Fruit fly (Drosophila melanogaster): Measurements from ENCODE around the gene SMC6.
A peak's percentile ranks its signal among the peaks of the same experiment; 100 is the strongest.

SMC6 gene

dm6 chr3R:24163556-24164022 is 29.6 kb downstream of the SMC6 start, which contains the start of gene Apc2 (continued):
- TF ChIP-seq salr (GFP tag; optimal IDR thresholded peaks at IDR 0.05) (peak in 1 of 2 experiments; percentile 30), Hr39 (GFP tag; optimal IDR thresholded peaks at IDR 0.05) (peak; percentile 61), achi (GFP tag; optimal IDR thresholded peaks at IDR 0.05) (peak; percentile 62), CG34406 (GFP tag; optimal IDR thresholded peaks at IDR 0.05) (peak; percentile 57), Gug (GFP tag; IDR thresholded peaks at IDR 0.05) (peak; percentile 45; the same call in 1 of the 2 replicates), acj6 (GFP tag; optimal IDR thresholded peaks at IDR 0.05) (peak; percentile 60), Blimp-1 (GFP tag; optimal IDR thresholded peaks at IDR 0.05) (no peak), vri (GFP tag; optimal IDR thresholded peaks at IDR 0.05) (peak; percentile 80), CG4318 (GFP tag; optimal IDR thresholded peaks at IDR 0.05) (no peak), fd59A (GFP tag; optimal IDR thresholded peaks at IDR 0.05) (no peak), CG11902 (GFP tag; optimal IDR thresholded peaks at IDR 0.05) (peak; percentile 32), Sox102F (GFP tag; optimal IDR thresholded peaks at IDR 0.05) (no peak), CG6792 (GFP tag; optimal IDR thresholded peaks at IDR 0.05) (peak; percentile 49), CG6163 (GFP tag; IDR thresholded peaks at IDR 0.05) (peak; percentile 71), OdsH (GFP tag; optimal IDR thresholded peaks at IDR 0.05) (peak; percentile 70), fd85E (GFP tag; optimal IDR thresholded peaks at IDR 0.05) (no peak), Smox (GFP tag; optimal IDR thresholded peaks at IDR 0.05) (no peak), Ets21C (GFP tag; optimal IDR thresholded peaks at IDR 0.05) (no peak), CG6854 (GFP tag; optimal IDR thresholded peaks at IDR 0.05) (no peak), Sox14 (GFP tag; optimal IDR thresholded peaks at IDR 0.05) (peak; percentile 70), Hr4 (GFP tag; optimal IDR thresholded peaks at IDR 0.05) (peak; percentile 74), CG10631 (GFP tag; optimal IDR thresholded peaks at IDR 0.05) (peak; percentile 69), Ets96B (tag; optimal IDR thresholded peaks at IDR 0.05) (peak; percentile 56), eg (GFP tag; IDR thresholded peaks at IDR 0.05) (peak; percentile 70), Hr38 (GFP tag; optimal IDR thresholded peaks at IDR 0.05) (no peak), CG11294 (GFP tag; IDR thresholded peaks at IDR 0.05) (no peak), dac (GFP tag; optimal IDR thresholded peaks at IDR 0.05) (no peak)

- TF ChIP-seq CG11294 (GFP tag; IDR thresholded peaks at IDR 0.05) = no peak
- no peak for TF ChIP-seq CG34406 (GFP tag; optimal IDR thresholded peaks at IDR 0.05)
- TF ChIP-seq CG9139 (GFP tag; optimal IDR thresholded peaks at IDR 0.05) = no peak
- no peak for TF ChIP-seq Hr38 (GFP tag; optimal IDR thresholded peaks at IDR 0.05)
- no peak for TF ChIP-seq lz (GFP tag; optimal IDR thresholded peaks at IDR 0.05)
- no peak for TF ChIP-seq CG8319 (GFP tag; optimal IDR thresholded peaks at IDR 0.05)
- TF ChIP-seq CG3919 (GFP tag; optimal IDR thresholded peaks at IDR 0.05) = no peak
- TF ChIP-seq fkh (GFP tag; optimal IDR thresholded peaks at IDR 0.05) = no peak
- TF ChIP-seq CG3032 (tag; optimal IDR thresholded peaks at IDR 0.05) = no peak
- TF ChIP-seq CG1621 (tag; optimal IDR thresholded peaks at IDR 0.05) = no peak
- TF ChIP-seq Lpt (GFP tag; optimal IDR thresholded peaks at IDR 0.05) = no peak
- TF ChIP-seq cyc (GFP tag; optimal IDR thresholded peaks at IDR 0.05) = no peak
- no peak for TF ChIP-seq CG16779 (tag; optimal IDR thresholded peaks at IDR 0.05)
Measured at dm6 chr3R:24162774-24163555, 30.3 kb downstream of the SMC6 start, which contains the start of gene mRpS24. Gene mRpS24 (minus strand): TSS chr3R:24163545.

DNA sequence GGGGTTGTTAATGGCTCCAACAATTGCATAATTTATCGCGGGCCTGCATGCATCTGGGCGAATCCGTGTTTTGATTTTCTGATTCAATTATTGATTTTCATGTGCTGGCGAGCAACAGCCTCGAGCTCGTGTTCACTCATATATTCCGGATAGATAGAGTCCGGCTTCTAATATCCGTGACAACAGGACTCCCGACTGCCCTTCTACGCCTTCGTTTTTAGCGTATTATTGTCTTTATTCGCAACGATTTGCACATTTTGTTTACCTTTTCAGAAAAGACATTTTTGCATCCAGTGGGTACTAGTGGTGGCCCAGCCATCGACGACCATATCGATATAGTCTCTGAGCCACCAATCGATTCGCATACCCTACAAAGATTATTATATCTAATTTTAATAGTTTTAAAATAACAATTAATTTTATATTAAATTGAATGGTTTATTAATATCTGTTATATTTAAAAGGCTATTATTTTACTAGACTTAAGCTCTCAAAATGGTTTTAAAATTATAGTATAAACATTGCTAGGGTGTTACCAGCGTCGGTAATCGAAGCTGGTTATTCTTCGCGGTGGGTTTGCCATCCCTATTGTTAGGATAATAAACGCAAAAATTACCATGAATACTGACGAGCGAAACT is 31.9 kb downstream of the SMC6 start, which contains the start of the genes Myo95E and TBC1d7:
Gene Myo95E, minus strand, starts transcription at position 326 of the 639 bp plus-strand sequence.
Gene TBC1d7, plus strand, starts transcription at position 555 of the 639 bp plus-strand sequence.
- TF ChIP-seq dsx (GFP tag; optimal IDR thresholded peaks at IDR 0.05; ENCODE audit: poor library complexity, severe bottlenecking) (peak; percentile 92), spab (GFP tag; optimal IDR thresholded peaks at IDR 0.05) (no peak), CG10631 (GFP tag; optimal IDR thresholded peaks at IDR 0.05) (peak; percentile 92), CG6163 (GFP tag; IDR thresholded peaks at IDR 0.05) (peak; percentile 93), fd59A (GFP tag; optimal IDR thresholded peaks at IDR 0.05) (peak; percentile 72), fd85E (GFP tag; optimal IDR thresholded peaks at IDR 0.05) (no peak), Eip93F (GFP tag; optimal IDR thresholded peaks at IDR 0.05) (peak; percentile 73), lz (GFP tag; optimal IDR thresholded peaks at IDR 0.05) (peak; percentile 87), Lpt (GFP tag; optimal IDR thresholded peaks at IDR 0.05) (peak; percentile 82), CG6854 (GFP tag; optimal IDR thresholded peaks at IDR 0.05) (peak; percentile 39), achi (GFP tag; optimal IDR thresholded peaks at IDR 0.05) (peak; percentile 88), fkh (GFP tag; optimal IDR thresholded peaks at IDR 0.05) (no peak), ss (GFP tag; optimal IDR thresholded peaks at IDR 0.05) (peak in 1 of 2 experiments; percentile 86), CG16779 (tag; optimal IDR thresholded peaks at IDR 0.05) (peak; percentile 74), esn (GFP tag; optimal IDR thresholded peaks at IDR 0.05) (peak; percentile 89), eg (GFP tag; IDR thresholded peaks at IDR 0.05) (peak; percentile 97), Hr39 (GFP tag; optimal IDR thresholded peaks at IDR 0.05) (peak; percentile 72), CG11762 (GFP tag; optimal IDR thresholded peaks at IDR 0.05; ENCODE audit: insufficient read depth) (peak; percentile 75), CG6808 (GFP tag; optimal IDR thresholded peaks at IDR 0.05) (no peak), Sox14 (GFP tag; optimal IDR thresholded peaks at IDR 0.05) (no peak)
